Worm (Caenorhabditis elegans): ENCODE measurements around the gene T04H1.5.

T04H1.5 gene

ce11 chrV:12287667-12288066 lies 36.5 kb downstream of the T04H1.5 start:
- TF ChIP-seq zag-1 (tag; optimal IDR thresholded peaks at IDR 0.05): no peak
- peak; percentile 42 for TF ChIP-seq lin-39 (tag; optimal IDR thresholded peaks at IDR 0.05)
- no peak for TF ChIP-seq daf-12 (tag; optimal IDR thresholded peaks at IDR 0.05)
- TF ChIP-seq nhr-23 (tag; optimal IDR thresholded peaks at IDR 0.05): no peak
- TF ChIP-seq ceh-82 (tag; optimal IDR thresholded peaks at IDR 0.05): no peak
- no peak for TF ChIP-seq lin-15B (tag; optimal IDR thresholded peaks at IDR 0.05)
- TF ChIP-seq fkh-2 (tag; optimal IDR thresholded peaks at IDR 0.05): no peak
- TF ChIP-seq elt-2 (tag; optimal IDR thresholded peaks at IDR 0.05): no peak
- no peak for TF ChIP-seq nhr-12 (tag; optimal IDR thresholded peaks at IDR 0.05)
- peak; percentile 40 for TF ChIP-seq fkh-10 (GFP tag; optimal IDR thresholded peaks at IDR 0.05)
- no peak for TF ChIP-seq ama-1 (optimal IDR thresholded peaks at IDR 0.05)
- TF ChIP-seq pha-4 (tag; optimal IDR thresholded peaks at IDR 0.05): no peak
- TF ChIP-seq mml-1 (tag; optimal IDR thresholded peaks at IDR 0.05): no peak
- TF ChIP-seq aly-2 (tag; optimal IDR thresholded peaks at IDR 0.05): no peak
- peak; percentile 25 for TF ChIP-seq nfya-1 (tag; optimal IDR thresholded peaks at IDR 0.05; ENCODE audit: insufficient read depth)

ce11 chrV:12288577-12288976 lies 37.4 kb downstream of the T04H1.5 start, which contains the start of gene rskd-1:
rskd-1 (minus strand) TSS chrV:12288615.
- TF ChIP-seq pha-4 (tag; optimal IDR thresholded peaks at IDR 0.05) (peak; percentile 95), elt-2 (tag; optimal IDR thresholded peaks at IDR 0.05) (peak; percentile 0), elt-3 (tag; optimal IDR thresholded peaks at IDR 0.05) (no peak)

ce11 chrV:12291587-12291986 lies 40.4 kb downstream of the T04H1.5 start, which contains the start of the genes srpa-68 and srh-16:
srpa-68 (minus strand) TSS chrV:12291658.
srh-16 (plus strand) TSS chrV:12291861.
- TF ChIP-seq ZK546.5 (tag; optimal IDR thresholded peaks at IDR 0.05) (peak; percentile 1), aly-2 (tag; optimal IDR thresholded peaks at IDR 0.05) (peak; percentile 4), daf-12 (tag; optimal IDR thresholded peaks at IDR 0.05) (no peak), elt-2 (tag; optimal IDR thresholded peaks at IDR 0.05) (peak; percentile 61), ama-1 (optimal IDR thresholded peaks at IDR 0.05) (peak; percentile 35), nfya-1 (tag; optimal IDR thresholded peaks at IDR 0.05; ENCODE audit: insufficient read depth) (peak; percentile 89), nhr-67 (tag; optimal IDR thresholded peaks at IDR 0.05) (no peak), ceh-16 (tag; optimal IDR thresholded peaks at IDR 0.05) (no peak), elt-1 (tag; optimal IDR thresholded peaks at IDR 0.05) (peak; percentile 41), pqm-1 (tag; optimal IDR thresholded peaks at IDR 0.05) (peak; percentile 37), mdl-1 (tag; optimal IDR thresholded peaks at IDR 0.05) (peak; percentile 5), R02D3.7 (tag; optimal IDR thresholded peaks at IDR 0.05) (peak; percentile 86), lin-15B (tag; optimal IDR thresholded peaks at IDR 0.05) (peak; percentile 85), lsy-12 (tag; optimal IDR thresholded peaks at IDR 0.05) (peak; percentile 79), egl-27 (tag; optimal IDR thresholded peaks at IDR 0.05) (no peak), sea-2 (GFP tag; optimal IDR thresholded peaks at IDR 0.05) (no peak), nhr-43 (tag; optimal IDR thresholded peaks at IDR 0.05; ENCODE audit: poor library complexity, severe bottlenecking) (peak; percentile 80), zag-1 (tag; optimal IDR thresholded peaks at IDR 0.05) (peak; percentile 11), nhr-77 (tag; optimal IDR thresholded peaks at IDR 0.05) (peak; percentile 52), nhr-237 (tag; optimal IDR thresholded peaks at IDR 0.05) (no peak), nhr-76 (tag; optimal IDR thresholded peaks at IDR 0.05) (no peak), lin-39 (tag; optimal IDR thresholded peaks at IDR 0.05) (peak; percentile 70), jun-1 (tag; optimal IDR thresholded peaks at IDR 0.05) (peak; percentile 74), nhr-12 (tag; optimal IDR thresholded peaks at IDR 0.05) (no peak), skn-1 (tag; optimal IDR thresholded peaks at IDR 0.05) (peak; percentile 65), ceh-9 (tag; optimal IDR thresholded peaks at IDR 0.05) (no peak), fkh-2 (tag; optimal IDR thresholded peaks at IDR 0.05) (no peak), ceh-28 (tag; optimal IDR thresholded peaks at IDR 0.05) (peak; percentile 63), hmg-11 (tag; optimal IDR thresholded peaks at IDR 0.05) (peak; percentile 93), ztf-11 (tag; optimal IDR thresholded peaks at IDR 0.05) (no peak), ceh-82 (tag; optimal IDR thresholded peaks at IDR 0.05) (peak; percentile 49), fos-1 (tag; optimal IDR thresholded peaks at IDR 0.05) (no peak), eor-1 (tag; optimal IDR thresholded peaks at IDR 0.05) (no peak), mml-1 (tag; optimal IDR thresholded peaks at IDR 0.05) (no peak), unc-62 (GFP tag; optimal IDR thresholded peaks at IDR 0.05) (no peak), egl-5 (tag; optimal IDR thresholded peaks at IDR 0.05) (peak; percentile 58), elt-3 (tag; optimal IDR thresholded peaks at IDR 0.05) (no peak), nhr-11 (tag; optimal IDR thresholded peaks at IDR 0.05) (peak; percentile 56), nhr-25 (tag; optimal IDR thresholded peaks at IDR 0.05) (peak; percentile 70), tbx-2 (tag; optimal IDR thresholded peaks at IDR 0.05) (peak; percentile 87), fkh-10 (GFP tag; optimal IDR thresholded peaks at IDR 0.05) (peak; percentile 21), snpc-4 (tag; optimal IDR thresholded peaks at IDR 0.05) (peak; percentile 87), nhr-28 (tag; optimal IDR thresholded peaks at IDR 0.05) (no peak), nhr-23 (tag; optimal IDR thresholded peaks at IDR 0.05) (peak; percentile 87), pha-4 (tag; optimal IDR thresholded peaks at IDR 0.05) (peak; percentile 92), ztf-4 (tag; optimal IDR thresholded peaks at IDR 0.05) (peak; percentile 6), unc-39 (tag; optimal IDR thresholded peaks at IDR 0.05) (no peak)
